Worm (Caenorhabditis elegans) whole organism, young adult: ENCODE results near the gene set-24.

Experiments
- C06A6.2 ChIP-seq: fragments of 200-800 bp; sonication (Bioruptor generic); conservative IDR thresholded peaks from 2 replicates; pipeline ENCODE4 v1.3.6; 2022; ENCODE audit warnings: missing genetic modification characterization, missing compliant biosample characterization
- F23B12.7 ChIP-seq: sonication (generic microtip); optimal IDR thresholded peaks from 2 replicates; lab custom pipeline; 2017; ENCODE audit warnings: missing genetic modification characterization, mild to moderate bottlenecking, missing compliant biosample characterization, antibody characterized with exemption, moderate library complexity; ENCODE audit not compliant: insufficient read depth
- F33H1.4 ChIP-seq: fragments of 200-800 bp; sonication (Bioruptor generic); IDR thresholded peaks from 2 replicates; pipeline ENCODE4 v1.3.6; 2022; ENCODE audit warnings: missing genetic modification reagents, missing genetic modification characterization, missing compliant biosample characterization
- F39B2.1 ChIP-seq: fragments of 200-800 bp; sonication (Bioruptor generic); IDR thresholded peaks from 2 replicates; pipeline ENCODE4 v1.3.6; 2022; ENCODE audit warnings: missing genetic modification reagents, missing genetic modification characterization, missing compliant biosample characterization
- F55B11.4 ChIP-seq: sonication (generic microtip); optimal IDR thresholded peaks from 2 replicates; lab custom pipeline; 2016; ENCODE audit warnings: missing compliant biosample characterization, missing genetic modification characterization, borderline replicate concordance; ENCODE audit not compliant: insufficient read depth
- F57C9.4 ChIP-seq: sonication (generic microtip); optimal IDR thresholded peaks from 2 replicates; lab custom pipeline; 2017; ENCODE audit warnings: mild to moderate bottlenecking, missing genetic modification characterization, missing compliant biosample characterization
- Y53F4B.3 ChIP-seq: fragments of 200-800 bp; sonication (Bioruptor generic); IDR thresholded peaks from 2 replicates; pipeline ENCODE4 v1.3.6; 2022; ENCODE audit warnings: missing genetic modification reagents, missing genetic modification characterization, missing compliant biosample characterization
- Y67H2A.10 ChIP-seq: fragments of 200-800 bp; sonication (Bioruptor generic); conservative IDR thresholded peaks from 2 replicates; pipeline ENCODE4 v1.3.6; 2022; ENCODE audit warnings: missing genetic modification reagents, missing genetic modification characterization, missing compliant biosample characterization
- Y95B8A.8 ChIP-seq: fragments of 200-800 bp; sonication (Bioruptor generic); IDR thresholded peaks from 2 replicates; pipeline ENCODE4 v1.3.6; 2022; ENCODE audit warnings: missing genetic modification reagents, missing genetic modification characterization, missing compliant biosample characterization
- ama-1 ChIP-seq, 3 experiments: fragments of 150-350 bp in 1 of 3; sonication (generic microtip) in 2 of 3; optimal IDR thresholded peaks; 2 replicates each; lab custom pipeline; 2014 to 2018; ENCODE audit warnings: missing biosample characterization in 2 of 3, missing genetic modification characterization in 2 of 3, missing genetic modification reagents in 2 of 3
- athp-1 ChIP-seq: sonication (generic microtip); optimal IDR thresholded peaks from 2 replicates; lab custom pipeline; 2017; ENCODE audit warnings: mild to moderate bottlenecking, missing genetic modification characterization, missing compliant biosample characterization
- attf-5 ChIP-seq: fragments of 200-800 bp; sonication (Bioruptor generic); optimal IDR thresholded peaks from 2 replicates; lab custom pipeline; 2018; ENCODE audit warnings: mild to moderate bottlenecking, missing genetic modification characterization, missing compliant biosample characterization
- cebp-1 ChIP-seq, 2 experiments: fragments of 200-800 bp in 1 of 2; sonication (Bioruptor generic) in 1 of 2; sonication (generic microtip) in 1 of 2; IDR thresholded peaks in 1 of 2; optimal IDR thresholded peaks in 1 of 2; 2 replicates each; pipeline versions ENCODE4 v1.3.6 to Lab custom; 2017 to 2022; ENCODE audit warnings: missing compliant biosample characterization in 2 of 2, missing genetic modification characterization in 2 of 2, mild to moderate bottlenecking in 1 of 2, missing genetic modification reagents in 1 of 2, moderate library complexity in 1 of 2
- ceh-27 ChIP-seq: fragments of 200-800 bp; sonication (Bioruptor generic); optimal IDR thresholded peaks from 2 replicates; lab custom pipeline; 2018; ENCODE audit warnings: mild to moderate bottlenecking, missing genetic modification characterization, moderate library complexity, missing compliant biosample characterization
- chd-7 ChIP-seq: sonication (generic microtip); optimal IDR thresholded peaks from 2 replicates; lab custom pipeline; 2016; ENCODE audit warnings: mild to moderate bottlenecking, missing genetic modification characterization, moderate library complexity, missing compliant biosample characterization
- dox-1 ChIP-seq: fragments of 200-800 bp; sonication (Bioruptor generic); IDR thresholded peaks from 2 replicates; pipeline ENCODE4 v1.3.6; 2022; ENCODE audit warnings: missing genetic modification reagents, missing genetic modification characterization, missing compliant biosample characterization
- dpff-1 ChIP-seq: sonication (generic microtip); optimal IDR thresholded peaks from 2 replicates; lab custom pipeline; 2017; ENCODE audit warnings: mild to moderate bottlenecking, missing genetic modification characterization, missing compliant biosample characterization
- dpl-1 ChIP-seq: fragments of 150-350 bp; optimal IDR thresholded peaks from 2 replicates; lab custom pipeline; 2014; ENCODE audit warnings: missing biosample characterization, missing genetic modification reagents, missing genetic modification characterization
- efl-1 ChIP-seq: fragments of 150-350 bp; optimal IDR thresholded peaks from 2 replicates; lab custom pipeline; 2014; ENCODE audit warnings: missing biosample characterization, missing genetic modification reagents, missing genetic modification characterization
- egrh-3 ChIP-seq: fragments of 200-800 bp; sonication (Bioruptor generic); IDR thresholded peaks from 2 replicates; pipeline ENCODE4 v1.3.6; 2022; ENCODE audit warnings: missing genetic modification reagents, missing genetic modification characterization, missing compliant biosample characterization
- fkh-3 ChIP-seq: sonication (generic microtip); optimal IDR thresholded peaks from 2 replicates; lab custom pipeline; 2016; ENCODE audit warnings: mild to moderate bottlenecking, missing genetic modification characterization, missing compliant biosample characterization
- gei-17 ChIP-seq: fragments of 200-800 bp; sonication (Bioruptor generic); optimal IDR thresholded peaks from 2 replicates; lab custom pipeline; 2018; ENCODE audit warnings: mild to moderate bottlenecking, missing genetic modification characterization, missing compliant biosample characterization
- hlh-12 ChIP-seq: sonication (generic microtip); optimal IDR thresholded peaks from 2 replicates; lab custom pipeline; 2016; ENCODE audit warnings: missing genetic modification characterization, missing compliant biosample characterization
- hmg-1.2 ChIP-seq: fragments of 200-800 bp; sonication (Bioruptor generic); IDR thresholded peaks from 2 replicates; pipeline ENCODE4 v1.3.6; 2022; ENCODE audit warnings: missing genetic modification reagents, missing genetic modification characterization, missing compliant biosample characterization
- hsf-1 ChIP-seq: fragments of 200-800 bp; sonication (Bioruptor generic); IDR thresholded peaks from 2 replicates; pipeline ENCODE4 v1.3.6; 2022; ENCODE audit warnings: missing genetic modification reagents, missing genetic modification characterization, missing compliant biosample characterization
- lin-35 ChIP-seq, 3 experiments: fragments of 150-350 bp in 2 of 3; sonication (generic microtip) in 1 of 3; optimal IDR thresholded peaks; 2 replicates each; lab custom pipeline; 2014 to 2018; ENCODE audit warnings: missing biosample characterization in 3 of 3, missing genetic modification characterization in 3 of 3, missing genetic modification reagents in 3 of 3
- lin-40 ChIP-seq: sonication (generic microtip); optimal IDR thresholded peaks from 2 replicates; lab custom pipeline; 2016; ENCODE audit warnings: missing genetic modification characterization, mild to moderate bottlenecking, missing compliant biosample characterization, missing genotype, missing genetic modification reagents
- lin-54 ChIP-seq: fragments of 200-800 bp; sonication (Bioruptor generic); optimal IDR thresholded peaks from 2 replicates; lab custom pipeline; 2018; ENCODE audit warnings: mild to moderate bottlenecking, missing genetic modification characterization, missing compliant biosample characterization
- lsl-1 ChIP-seq: fragments of 200-800 bp; sonication (Bioruptor generic); optimal IDR thresholded peaks from 2 replicates; lab custom pipeline; 2018; ENCODE audit warnings: mild to moderate bottlenecking, missing genetic modification characterization, moderate library complexity, missing compliant biosample characterization
- madf-6 ChIP-seq: fragments of 200-800 bp; sonication (Bioruptor generic); IDR thresholded peaks from 2 replicates; pipeline ENCODE4 v1.3.6; 2022; ENCODE audit warnings: missing genetic modification reagents, missing genetic modification characterization, missing compliant biosample characterization
- madf-8 ChIP-seq: fragments of 200-800 bp; sonication (Bioruptor generic); conservative IDR thresholded peaks from 2 replicates; pipeline ENCODE4 v1.3.6; 2022; ENCODE audit warnings: missing genetic modification reagents, missing genetic modification characterization, missing compliant biosample characterization
- mcd-1 ChIP-seq: fragments of 200-800 bp; sonication (Bioruptor generic); IDR thresholded peaks from 2 replicates; pipeline ENCODE4 v1.3.6; 2022; ENCODE audit warnings: missing genetic modification reagents, missing genetic modification characterization, missing compliant biosample characterization
- mes-4 ChIP-seq: sonication (generic microtip); optimal IDR thresholded peaks from 2 replicates; lab custom pipeline; 2016; ENCODE audit warnings: missing genotype, missing genetic modification characterization, missing compliant biosample characterization
- nfyb-1 ChIP-seq: fragments of 200-800 bp; sonication (Bioruptor generic); IDR thresholded peaks from 2 replicates; pipeline ENCODE4 v1.3.6; 2022; ENCODE audit warnings: missing genetic modification reagents, missing genetic modification characterization, missing compliant biosample characterization
- nhr-120 ChIP-seq: fragments of 200-800 bp; sonication (Bioruptor generic); IDR thresholded peaks from 2 replicates; pipeline ENCODE4 v1.3.6; 2022; ENCODE audit warnings: missing genetic modification characterization, missing compliant biosample characterization
- pbrm-1 ChIP-seq: fragments of 200-800 bp; sonication (Bioruptor generic); IDR thresholded peaks from 2 replicates; pipeline ENCODE4 v1.3.6; 2022; ENCODE audit warnings: missing genetic modification reagents, missing genetic modification characterization, missing compliant biosample characterization
- snpc-3.4 ChIP-seq: sonication (generic microtip); optimal IDR thresholded peaks from 2 replicates; lab custom pipeline; 2017; ENCODE audit warnings: missing genetic modification characterization, mild to moderate bottlenecking, missing compliant biosample characterization, antibody characterized with exemption, moderate library complexity, missing genotype, missing genetic modification reagents
- snpc-4 ChIP-seq, 5 experiments: fragments of 150-350 bp in 1 of 5; sonication (generic microtip) in 4 of 5; optimal IDR thresholded peaks; 2 replicates each; lab custom pipeline; 2014 to 2018; ENCODE audit warnings: missing genetic modification characterization in 5 of 5, missing biosample characterization in 3 of 5, antibody characterized with exemption in 2 of 5, mild to moderate bottlenecking in 2 of 5, missing compliant biosample characterization in 2 of 5, missing genotype in 2 of 5, moderate library complexity in 2 of 5, missing genetic modification reagents in 1 of 5
- zfh-2 ChIP-seq: fragments of 200-800 bp; sonication (Bioruptor generic); conservative IDR thresholded peaks from 2 replicates; pipeline ENCODE4 v1.3.6; 2022; ENCODE audit warnings: missing genetic modification reagents, missing genetic modification characterization, missing compliant biosample characterization
- ztf-18 ChIP-seq: sonication (generic microtip); optimal IDR thresholded peaks from 2 replicates; lab custom pipeline; 2016; ENCODE audit warnings: missing genotype, mild to moderate bottlenecking, missing genetic modification characterization, missing compliant biosample characterization

Gene set-24

ce11 chrII:12110997-12111396, 19.8 kb downstream of the set-24 start:
- TF ChIP-seq Y67H2A.10 (GFP tag; lab: Robert Waterston, UW) (no peak), zfh-2 (peak; percentile 69; the same call in 1 of the 2 replicates), F33H1.4 (GFP tag; lab: Robert Waterston, UW) (no peak), F55B11.4 (tag; lab: Kevin White, UChicago) (no peak), fkh-3 (tag; lab: Kevin White, UChicago) (peak; percentile 22), dpff-1 (tag; lab: Kevin White, UChicago) (no peak)

- TF ChIP-seq Y67H2A.10 (GFP tag; lab: Robert Waterston, UW): no peak
- no peak for TF ChIP-seq athp-1 (tag; lab: Kevin White, UChicago)
- no peak for TF ChIP-seq mes-4 (tag; lab: Kevin White, UChicago)
- no peak for TF ChIP-seq ama-1 (optimal IDR thresholded peaks at IDR 0.05; lab: Kevin White, UChicago)
- no peak for TF ChIP-seq ama-1 (GFP tag; optimal IDR thresholded peaks at IDR 0.05; lab: Kevin White, UChicago)
- peak; percentile 81 for TF ChIP-seq nfyb-1
Measured at ce11 chrII:12108843-12109242, 21.9 kb downstream of the set-24 start.

ce11 chrII:12107840-12108239, 22.9 kb downstream of the set-24 start, which contains the start of gene Y17G7B.18:
TSS of gene Y17G7B.18 (minus strand) at chrII:12107857.
- TF ChIP-seq F39B2.1 (GFP tag; lab: Robert Waterston, UW) (no peak), lin-54 (GFP tag; lab: Kevin White, UChicago) (peak; percentile 90), egrh-3 (GFP tag; lab: Robert Waterston, UW) (no peak), hmg-1.2 (GFP tag; lab: Robert Waterston, UW) (peak; percentile 11; the same call in 1 of the 2 replicates), F33H1.4 (GFP tag; lab: Robert Waterston, UW) (peak; percentile 38), zfh-2 (0 out of 2 replicates have a peak, but pooled peaks have one; percentile 2), ztf-18 (tag; lab: Kevin White, UChicago) (no peak), snpc-4 (GFP tag; optimal IDR thresholded peaks at IDR 0.05; lab: Kevin White, UChicago) (no peak), snpc-4 (tag; optimal IDR thresholded peaks at IDR 0.05; lab: Kevin White, UChicago) (no peak), attf-5 (peak; percentile 76), F23B12.7 (tag; lab: Kevin White, UChicago) (peak; percentile 21), hsf-1 (GFP tag; lab: Robert Waterston, UW) (0 out of 2 replicates have a peak, but pooled peaks have one; percentile 17), pbrm-1 (peak; percentile 19; the same call in 1 of the 2 replicates), madf-8 (GFP tag; lab: Robert Waterston, UW) (no peak), madf-6 (GFP tag; lab: Robert Waterston, UW) (0 out of 2 replicates have a peak, but pooled peaks have one; percentile 35), lsl-1 (GFP tag; lab: Kevin White, UChicago) (peak; percentile 34), cebp-1 (GFP tag; IDR thresholded peaks at IDR 0.05; lab: Robert Waterston, UW) (peak; percentile 37; the same call in 1 of the 2 replicates), cebp-1 (tag; optimal IDR thresholded peaks at IDR 0.05; lab: Kevin White, UChicago) (peak; percentile 94), dox-1 (GFP tag; lab: Robert Waterston, UW) (peak; percentile 32; the same call in 1 of the 2 replicates), lin-35 (GFP tag; optimal IDR thresholded peaks at IDR 0.05; lab: Kevin White, UChicago) (peak; percentile 2 to 93 (median 75)), efl-1 (GFP tag; lab: Kevin White, UChicago) (peak; percentile 84), mcd-1 (GFP tag; lab: Robert Waterston, UW) (peak; percentile 97), lin-40 (tag; lab: Kevin White, UChicago) (peak; percentile 42), dpl-1 (peak; percentile 85)
- TF ChIP-seq, all 124 proteins: peak for 17

ce11 chrII:12102365-12102764, 28.4 kb downstream of the set-24 start:
- TF ChIP-seq F57C9.4 (tag; lab: Kevin White, UChicago): no peak
- TF ChIP-seq dpl-1: peak; percentile 12
- peak; percentile 90 for TF ChIP-seq ceh-27 (GFP tag; lab: Kevin White, UChicago)
- TF ChIP-seq hlh-12 (tag; lab: Kevin White, UChicago): no peak
- TF ChIP-seq Y95B8A.8: 0 out of 2 replicates have a peak, but pooled peaks have one; percentile 15
- TF ChIP-seq gei-17 (GFP tag; lab: Kevin White, UChicago): peak; percentile 57
- no peak for TF ChIP-seq Y53F4B.3
- no peak for TF ChIP-seq nhr-120 (GFP tag; lab: Robert Waterston, UW)
- TF ChIP-seq cebp-1 (GFP tag; IDR thresholded peaks at IDR 0.05; lab: Robert Waterston, UW): 0 out of 2 replicates have a peak, but pooled peaks have one; percentile 42
- TF ChIP-seq cebp-1 (tag; optimal IDR thresholded peaks at IDR 0.05; lab: Kevin White, UChicago): peak; percentile 85
- TF ChIP-seq lin-35 (GFP tag; optimal IDR thresholded peaks at IDR 0.05; lab: Kevin White, UChicago): peak in 1 of 3 experiments; percentile 82
- TF ChIP-seq chd-7 (tag; lab: Kevin White, UChicago): peak; percentile 84
- TF ChIP-seq C06A6.2 (GFP tag; lab: Robert Waterston, UW): peak; percentile 87
- no peak for TF ChIP-seq snpc-3.4 (tag; lab: Kevin White, UChicago)
